Fruit fly (Drosophila melanogaster): ENCODE results near the gene Rpn7.
A peak's percentile ranks its signal among the peaks of the same experiment; 100 is the strongest.

Rpn7 gene

DNA sequence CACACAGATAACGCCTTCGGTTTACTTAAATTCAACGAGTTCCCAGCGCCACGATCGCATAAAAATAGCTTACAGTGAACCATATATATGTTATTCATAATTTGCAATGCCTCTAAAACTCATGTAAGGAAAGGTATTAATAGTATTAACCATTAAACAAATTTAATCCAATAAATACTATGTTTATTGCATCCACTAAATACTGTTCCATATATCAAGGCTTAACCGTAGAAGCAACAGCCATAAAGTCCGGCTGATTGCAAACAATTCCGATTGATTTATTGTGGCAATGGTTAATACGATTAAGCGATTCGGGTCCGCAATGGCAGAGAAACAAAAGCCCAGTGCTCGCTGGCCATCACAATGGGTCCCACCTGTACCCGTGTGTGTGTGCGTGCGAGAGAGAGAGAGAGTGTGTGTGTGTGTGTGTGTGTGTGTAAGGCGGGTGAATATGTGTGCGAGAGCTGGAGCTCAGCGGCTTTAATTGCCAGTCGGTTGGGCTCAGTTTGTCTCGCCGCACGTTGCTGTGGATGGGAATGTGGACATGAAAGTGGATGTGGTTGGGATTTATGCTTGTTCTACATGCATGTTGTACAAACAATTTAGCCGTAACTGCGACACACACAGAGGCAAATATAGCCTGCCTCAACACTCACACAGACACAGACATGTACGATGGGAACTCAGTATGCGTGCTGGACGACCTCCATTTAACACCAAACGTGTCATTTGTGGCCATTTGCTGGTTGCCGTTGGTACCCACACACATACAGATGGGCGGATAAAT lies 32.9 kb upstream of the Rpn7 start (continued):
- TF ChIP-seq Hr51 (GFP tag; optimal IDR thresholded peaks at IDR 0.05) = peak in 1 of 2 experiments; percentile 21
- TF ChIP-seq org-1 (GFP tag; optimal IDR thresholded peaks at IDR 0.05) = no peak
- no peak for TF ChIP-seq Sin3A (optimal IDR thresholded peaks at IDR 0.05)
- TF ChIP-seq CG9727 (GFP tag; optimal IDR thresholded peaks at IDR 0.05) = peak; percentile 44
- TF ChIP-seq CG3281 (GFP tag; optimal IDR thresholded peaks at IDR 0.05) = peak; percentile 8
- peak; percentile 60 for TF ChIP-seq row (GFP tag; IDR thresholded peaks at IDR 0.05)
- TF ChIP-seq Aef1 (GFP tag; IDR thresholded peaks at IDR 0.05) = peak; percentile 27; the same call in 1 of the 3 replicates
- peak; percentile 40 for TF ChIP-seq CG8281 (tag; optimal IDR thresholded peaks at IDR 0.05)
- 0 out of 3 replicates have a peak, but pooled peaks have one; percentile 37 for TF ChIP-seq zfh1 (GFP tag; IDR thresholded peaks at IDR 0.05)
- TF ChIP-seq Mes4 (GFP tag; optimal IDR thresholded peaks at IDR 0.05) = no peak
- TF ChIP-seq Jarid2 (GFP tag; optimal IDR thresholded peaks at IDR 0.05) = peak; percentile 35
- TF ChIP-seq ham (GFP tag; IDR thresholded peaks at IDR 0.05) = no peak
- peak; percentile 37 for TF ChIP-seq kni (GFP tag; optimal IDR thresholded peaks at IDR 0.05)
- peak; percentile 16 for TF ChIP-seq caup (GFP tag; optimal IDR thresholded peaks at IDR 0.05; ENCODE audit: severe bottlenecking)
- TF ChIP-seq luna (GFP tag; optimal IDR thresholded peaks at IDR 0.05) = no peak
- TF ChIP-seq D19A (tag; optimal IDR thresholded peaks at IDR 0.05) = peak; percentile 47
- peak; percentile 57 for TF ChIP-seq CG2120 (GFP tag; optimal IDR thresholded peaks at IDR 0.05)
- peak; percentile 26 for TF ChIP-seq unpg (GFP tag; optimal IDR thresholded peaks at IDR 0.05)
- TF ChIP-seq CG15479 (GFP tag; optimal IDR thresholded peaks at IDR 0.05) = no peak
- TF ChIP-seq ttk (GFP tag; IDR thresholded peaks at IDR 0.05) = 0 out of 2 replicates have a peak, but pooled peaks have one; percentile 15
- no peak for TF ChIP-seq pan (optimal IDR thresholded peaks at IDR 0.05)
- TF ChIP-seq pan (GFP tag; optimal IDR thresholded peaks at IDR 0.05 in 1 of 2, IDR thresholded peaks at IDR 0.05 in 1 of 2) = no peak
- TF ChIP-seq CG8478 (optimal IDR thresholded peaks at IDR 0.05) = peak; percentile 45
- peak; percentile 28 for TF ChIP-seq CG12769 (tag; optimal IDR thresholded peaks at IDR 0.05)
- no peak for TF ChIP-seq klu (GFP tag; IDR thresholded peaks at IDR 0.05)
- TF ChIP-seq her (GFP tag; optimal IDR thresholded peaks at IDR 0.05) = no peak
- 0 out of 2 replicates have a peak, but pooled peaks have one; percentile 44 for TF ChIP-seq CG14667 (GFP tag; IDR thresholded peaks at IDR 0.05)
- TF ChIP-seq salm (tag; optimal IDR thresholded peaks at IDR 0.05) = no peak
- TF ChIP-seq CG1792 (GFP tag; optimal IDR thresholded peaks at IDR 0.05) = no peak
- no peak for TF ChIP-seq chif (GFP tag; optimal IDR thresholded peaks at IDR 0.05)
- no peak for TF ChIP-seq corto (GFP tag; optimal IDR thresholded peaks at IDR 0.05)
- TF ChIP-seq CG12299 (tag; optimal IDR thresholded peaks at IDR 0.05) = peak; percentile 40
- TF ChIP-seq CG18011 (GFP tag; optimal IDR thresholded peaks at IDR 0.05) = no peak
- TF ChIP-seq btn (GFP tag; optimal IDR thresholded peaks at IDR 0.05) = no peak
- no peak for TF ChIP-seq CG2116 (GFP tag; optimal IDR thresholded peaks at IDR 0.05)
- 0 out of 2 replicates have a peak, but pooled peaks have one; percentile 21 for TF ChIP-seq HLH3B (GFP tag; IDR thresholded peaks at IDR 0.05)
- peak; percentile 19 for TF ChIP-seq HLH54F (GFP tag; optimal IDR thresholded peaks at IDR 0.05)
- 0 out of 3 replicates have a peak, but pooled peaks have one; percentile 8 for TF ChIP-seq CG6175 (GFP tag; IDR thresholded peaks at IDR 0.05)
- TF ChIP-seq CG13624 (GFP tag; optimal IDR thresholded peaks at IDR 0.05) = no peak
- TF ChIP-seq CG10274 (GFP tag; optimal IDR thresholded peaks at IDR 0.05) = no peak
- TF ChIP-seq bigmax (GFP tag; optimal IDR thresholded peaks at IDR 0.05) = no peak
- peak in 1 of 2 experiments; percentile 31 for TF ChIP-seq Pdp1 (GFP tag; optimal IDR thresholded peaks at IDR 0.05)
- TF ChIP-seq CG12104 (GFP tag; optimal IDR thresholded peaks at IDR 0.05) = no peak
- TF ChIP-seq cwo (GFP tag; optimal IDR thresholded peaks at IDR 0.05) = peak; percentile 54
- no peak for TF ChIP-seq CG13287 (GFP tag; IDR thresholded peaks at IDR 0.05; ENCODE audit: partially characterized antibody)
- TF ChIP-seq CG31441 (GFP tag; IDR thresholded peaks at IDR 0.05) = peak; percentile 32; the same call in 1 of the 2 replicates
- peak; percentile 18 for TF ChIP-seq CG10147 (GFP tag; optimal IDR thresholded peaks at IDR 0.05)
- no peak for TF ChIP-seq jumu (GFP tag; optimal IDR thresholded peaks at IDR 0.05)
- peak; percentile 41 for TF ChIP-seq CG14710 (tag; optimal IDR thresholded peaks at IDR 0.05)
